Worm (Caenorhabditis elegans): ENCODE measurements around the gene cyd-1.

The cyd-1 gene

DNA sequence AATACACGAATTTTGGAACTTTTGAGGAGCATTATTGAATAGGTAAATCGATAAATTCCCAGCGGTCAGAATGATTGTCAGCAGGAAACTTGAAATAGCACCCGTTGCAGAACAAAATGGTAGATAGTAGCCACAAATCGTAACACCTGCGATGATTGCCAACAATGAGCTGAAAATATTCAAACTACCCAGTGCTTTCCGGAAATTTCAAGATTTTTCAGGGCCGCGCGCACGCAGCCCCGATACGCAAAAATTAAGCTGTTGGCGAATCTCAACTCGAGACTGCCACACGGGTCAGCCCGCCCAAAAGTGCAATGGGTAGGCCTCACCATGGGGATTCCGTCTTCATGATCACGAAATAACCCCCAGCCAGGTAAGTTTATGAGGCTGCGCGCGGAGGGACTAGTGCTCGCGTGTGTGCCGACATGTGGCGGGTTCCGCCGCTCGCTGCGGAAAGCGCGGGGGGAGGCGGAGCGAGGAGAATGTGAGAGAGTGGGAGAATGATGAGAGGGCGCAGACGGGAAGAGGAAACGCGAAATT, 35.7 kb upstream of the cyd-1 start (continued):
- peak; percentile 93 for TF ChIP-seq madf-6 (GFP tag; IDR thresholded peaks at IDR 0.05)
- peak; percentile 99 for TF ChIP-seq pbrm-1 (GFP tag; IDR thresholded peaks at IDR 0.05)
- TF ChIP-seq ceh-58 (GFP tag; IDR thresholded peaks at IDR 0.05) = 0 out of 2 replicates have a peak, but pooled peaks have one; percentile 26
- TF ChIP-seq ztf-18 (tag; optimal IDR thresholded peaks at IDR 0.05) = peak; percentile 85
- TF ChIP-seq lin-54 (GFP tag; optimal IDR thresholded peaks at IDR 0.05) = peak; percentile 89
- peak; percentile 64; the same call in 1 of the 2 replicates for TF ChIP-seq bed-2 (GFP tag; IDR thresholded peaks at IDR 0.05)
- peak; percentile 56; the same call in 1 of the 2 replicates for TF ChIP-seq Y67H2A.10 (GFP tag; conservative IDR thresholded peaks at IDR 0.05)
- peak; percentile 28 for TF ChIP-seq efl-1 (GFP tag; optimal IDR thresholded peaks at IDR 0.05)
- TF ChIP-seq Y79H2A.3 (GFP tag; conservative IDR thresholded peaks at IDR 0.05) = peak; percentile 79
- 0 out of 2 replicates have a peak, but pooled peaks have one; percentile 45 for TF ChIP-seq bed-1 (GFP tag; IDR thresholded peaks at IDR 0.05)
- peak; percentile 88 for TF ChIP-seq C06A6.2 (GFP tag; conservative IDR thresholded peaks at IDR 0.05)
- no peak for TF ChIP-seq F55B11.4 (tag; optimal IDR thresholded peaks at IDR 0.05; ENCODE audit: borderline replicate concordance, insufficient read depth)
- peak; percentile 96 for TF ChIP-seq lin-26 (GFP tag; IDR thresholded peaks at IDR 0.05)
- TF ChIP-seq aptf-3 (GFP tag; IDR thresholded peaks at IDR 0.05) = 0 out of 2 replicates have a peak, but pooled peaks have one; percentile 39
- TF ChIP-seq hmg-20 (GFP tag; IDR thresholded peaks at IDR 0.05) = peak; percentile 87
- TF ChIP-seq zfh-2 (GFP tag; conservative IDR thresholded peaks at IDR 0.05) = peak; percentile 100
- peak; percentile 52 for TF ChIP-seq B0261.1 (tag; optimal IDR thresholded peaks at IDR 0.05)
- TF ChIP-seq B0035.1 (tag; optimal IDR thresholded peaks at IDR 0.05) = peak; percentile 89
- TF ChIP-seq nfya-2 (GFP tag; IDR thresholded peaks at IDR 0.05) = no peak
- TF ChIP-seq lsy-27 (tag; optimal IDR thresholded peaks at IDR 0.05; ENCODE audit: borderline replicate concordance, insufficient read depth) = peak; percentile 73
- TF ChIP-seq gei-17 (GFP tag; optimal IDR thresholded peaks at IDR 0.05) = peak; percentile 94
- TF ChIP-seq aptf-2 (GFP tag; conservative IDR thresholded peaks at IDR 0.05) = peak; percentile 77; the same call in 1 of the 2 replicates
- peak; percentile 76 for TF ChIP-seq tbx-9 (tag; optimal IDR thresholded peaks at IDR 0.05; ENCODE audit: borderline replicate concordance)
- peak; percentile 96 for TF ChIP-seq snpc-3.4 (tag; optimal IDR thresholded peaks at IDR 0.05)
- TF ChIP-seq lir-1 (GFP tag; conservative IDR thresholded peaks at IDR 0.05) = peak; percentile 81
- peak; percentile 83 for TF ChIP-seq tbp1 (GFP tag; optimal IDR thresholded peaks at IDR 0.05)
- TF ChIP-seq xnd-1 (tag; optimal IDR thresholded peaks at IDR 0.05) = peak; percentile 67
- peak; percentile 86 for TF ChIP-seq ceh-27 (GFP tag; optimal IDR thresholded peaks at IDR 0.05)
- TF ChIP-seq die-1 (tag; optimal IDR thresholded peaks at IDR 0.05) = peak; percentile 92
- peak; percentile 82; the same call in 1 of the 2 replicates for TF ChIP-seq attf-3 (GFP tag; conservative IDR thresholded peaks at IDR 0.05)
- TF ChIP-seq cebp-2 (GFP tag; IDR thresholded peaks at IDR 0.05) = peak; percentile 54; the same call in 1 of the 2 replicates
- no peak; the same call in none of the 2 replicates for TF ChIP-seq cebp-1 (GFP tag; IDR thresholded peaks at IDR 0.05)
- peak; percentile 93 for TF ChIP-seq cebp-1 (tag; optimal IDR thresholded peaks at IDR 0.05)
- TF ChIP-seq ztf-3 (GFP tag; optimal IDR thresholded peaks at IDR 0.05) = peak; percentile 83
- peak; percentile 90 for TF ChIP-seq ztf-28 (GFP tag; IDR thresholded peaks at IDR 0.05)
- TF ChIP-seq T07F8.4 (tag; optimal IDR thresholded peaks at IDR 0.05) = peak; percentile 87
- no peak for TF ChIP-seq nfya-1 (tag; optimal IDR thresholded peaks at IDR 0.05; ENCODE audit: borderline replicate concordance, insufficient read depth)
- TF ChIP-seq hmg-1.2 (GFP tag; IDR thresholded peaks at IDR 0.05) = peak; percentile 99
- TF ChIP-seq attf-6 (GFP tag; IDR thresholded peaks at IDR 0.05) = peak; percentile 99
- TF ChIP-seq attf-5 (GFP tag; optimal IDR thresholded peaks at IDR 0.05) = peak; percentile 84
- TF ChIP-seq hrde-1 (tag; optimal IDR thresholded peaks at IDR 0.05; ENCODE audit: borderline replicate concordance) = peak; percentile 96
- peak; percentile 95 for TF ChIP-seq him-1 (tag; optimal IDR thresholded peaks at IDR 0.05)

Measured in whole organism, young adult.